Fruit fly (Drosophila melanogaster) whole organism, embryonic: ENCODE data around the gene CG43850.

Experiments used
- B-H2 ChIP-seq: fragments of 200-800 bp; sonication (Bioruptor generic); optimal IDR thresholded peaks from 2 replicates; lab custom pipeline; 2018; ENCODE audit warnings: missing biosample characterization, mild to moderate bottlenecking, missing genetic modification characterization
- Bdp1 ChIP-seq: fragments of 200-800 bp; sonication (Bioruptor generic); optimal IDR thresholded peaks from 3 replicates; lab custom pipeline; 2016; ENCODE audit warnings: missing biosample characterization, missing genetic modification characterization
- CG1024 ChIP-seq: fragments of 200-800 bp; sonication (Bioruptor generic); IDR thresholded peaks from 2 replicates; pipeline ENCODE4 v1.3.6; 2022; ENCODE audit warnings: missing biosample characterization, missing genetic modification characterization
- CG10267 ChIP-seq: fragments of 200-800 bp; sonication (Bioruptor generic); optimal IDR thresholded peaks from 2 replicates; lab custom pipeline; 2018; ENCODE audit warnings: missing biosample characterization, mild to moderate bottlenecking, missing genetic modification characterization, moderate library complexity
- CG10543 ChIP-seq: fragments of 200-800 bp; sonication (Bioruptor generic); optimal IDR thresholded peaks from 3 replicates; lab custom pipeline; 2017; ENCODE audit warnings: missing biosample characterization, mild to moderate bottlenecking, missing genetic modification characterization, moderate library complexity
- CG11456 ChIP-seq: fragments of 200-800 bp; sonication (Bioruptor generic); IDR thresholded peaks from 3 replicates; pipeline ENCODE4 v1.3.6; 2022; ENCODE audit warnings: missing biosample characterization, missing genetic modification characterization
- CG11695 ChIP-seq: fragments of 200-800 bp; sonication (Bioruptor generic); IDR thresholded peaks from 3 replicates; pipeline ENCODE4 v1.3.6; 2022; ENCODE audit warnings: missing biosample characterization, missing genetic modification characterization
- CG13287 ChIP-seq: fragments of 200-800 bp; sonication (Bioruptor generic); IDR thresholded peaks from 2 replicates; pipeline ENCODE4 v1.3.6; 2022; ENCODE audit warnings: missing biosample characterization, missing genetic modification characterization; ENCODE audit not compliant: partially characterized antibody
- CG13775 ChIP-seq: fragments of 200-800 bp; sonication (Bioruptor generic); optimal IDR thresholded peaks from 3 replicates; lab custom pipeline; 2017; ENCODE audit warnings: missing biosample characterization, mild to moderate bottlenecking, missing genetic modification characterization
- CG1647 ChIP-seq: fragments of 200-800 bp; sonication (Bioruptor generic); optimal IDR thresholded peaks from 3 replicates; lab custom pipeline; 2016; ENCODE audit warnings: missing biosample characterization, missing genetic modification characterization
- CG18599 ChIP-seq: fragments of 200-800 bp; sonication (Bioruptor generic); optimal IDR thresholded peaks from 3 replicates; lab custom pipeline; 2017; ENCODE audit warnings: missing biosample characterization, missing genetic modification characterization, mild to moderate bottlenecking, moderate library complexity, missing genetic modification reagents
- CG18764 ChIP-seq: fragments of 200-800 bp; sonication (Bioruptor generic); optimal IDR thresholded peaks from 3 replicates; lab custom pipeline; 2016; ENCODE audit warnings: missing biosample characterization, missing genetic modification characterization
- CG3407 ChIP-seq: fragments of 200-800 bp; sonication (Bioruptor generic); optimal IDR thresholded peaks from 2 replicates; lab custom pipeline; 2018; ENCODE audit warnings: missing biosample characterization, mild to moderate bottlenecking, missing genetic modification characterization
- CG34422 ChIP-seq: fragments of 200-800 bp; sonication (Bioruptor generic); IDR thresholded peaks from 3 replicates; pipeline ENCODE4 v1.3.6; 2022; ENCODE audit warnings: missing biosample characterization, missing genetic modification characterization
- CG3726 ChIP-seq: fragments of 200-800 bp; sonication (Bioruptor generic); IDR thresholded peaks from 3 replicates; pipeline ENCODE4, ENCODE4 v1.3.6; 2022; ENCODE audit warnings: missing biosample characterization, missing genetic modification characterization
- CG6175 ChIP-seq: fragments of 200-800 bp; sonication (Bioruptor generic); IDR thresholded peaks from 3 replicates; pipeline ENCODE4 v1.3.6; 2022; ENCODE audit warnings: missing biosample characterization, missing genetic modification characterization
- CG6683 ChIP-seq: fragments of 200-800 bp; sonication (Bioruptor generic); optimal IDR thresholded peaks from 2 replicates; lab custom pipeline; 2017; ENCODE audit warnings: missing biosample characterization, mild to moderate bottlenecking, missing genetic modification characterization, missing genetic modification reagents
- CG7987 ChIP-seq: fragments of 200-800 bp; sonication (Bioruptor generic); optimal IDR thresholded peaks from 2 replicates; lab custom pipeline; 2018; ENCODE audit warnings: missing biosample characterization, mild to moderate bottlenecking, missing genetic modification characterization, moderate library complexity
- CG8944 ChIP-seq: fragments of 200-800 bp; sonication (Bioruptor generic); optimal IDR thresholded peaks from 3 replicates; lab custom pipeline; 2016; ENCODE audit warnings: missing biosample characterization, missing genetic modification characterization
- D19A ChIP-seq: fragments of 200-800 bp; optimal IDR thresholded peaks from 3 replicates; lab custom pipeline; 2019; ENCODE audit warnings: missing biosample characterization, mild to moderate bottlenecking, missing genetic modification characterization, moderate library complexity
- Dfd ChIP-seq, 2 experiments: fragments of >200 bp; optimal IDR thresholded peaks; 2 replicates each; lab custom pipeline; 2017; ENCODE audit warnings: missing biosample characterization in 2 of 2, missing genetic modification characterization in 2 of 2
- Dp ChIP-seq: fragments of 200-800 bp; sonication (Bioruptor generic); optimal IDR thresholded peaks from 2 replicates; lab custom pipeline; 2018; ENCODE audit warnings: missing biosample characterization, mild to moderate bottlenecking, missing genetic modification characterization, moderate library complexity
- Dref ChIP-seq: fragments of 200-800 bp; sonication (Bioruptor generic); IDR thresholded peaks from 2 replicates; pipeline ENCODE4 v1.3.6; 2022; ENCODE audit warnings: missing biosample characterization, missing genetic modification characterization
- GATAe ChIP-seq: fragments of 200-800 bp; sonication (Bioruptor generic); conservative IDR thresholded peaks from 2 replicates; pipeline ENCODE4 v1.3.6; 2022; ENCODE audit warnings: missing biosample characterization, missing genetic modification characterization
- H15 ChIP-seq: fragments of 200-800 bp; sonication (Bioruptor generic); IDR thresholded peaks from 3 replicates; pipeline ENCODE4 v1.3.6; 2022; ENCODE audit warnings: missing biosample characterization, missing genetic modification characterization
- HLH54F ChIP-seq: fragments of 200-800 bp; sonication (Bioruptor generic); optimal IDR thresholded peaks from 3 replicates; lab custom pipeline; 2016; ENCODE audit warnings: missing biosample characterization, missing genetic modification characterization
- Hr51 ChIP-seq, 2 experiments: fragments of 200-800 bp; sonication (Bioruptor generic); optimal IDR thresholded peaks; 2 replicates in 1 of 2; 3 replicates in 1 of 2; lab custom pipeline; 2016 to 2018; ENCODE audit warnings: missing biosample characterization in 2 of 2, missing genetic modification characterization in 2 of 2, mild to moderate bottlenecking in 1 of 2, moderate library complexity in 1 of 2
- Lim3 ChIP-seq: fragments of 200-800 bp; sonication (Bioruptor generic); IDR thresholded peaks from 2 replicates; pipeline ENCODE4 v1.3.6; 2022; ENCODE audit warnings: missing biosample characterization, missing genetic modification characterization
- MBD-R2 ChIP-seq: fragments of 200-800 bp; sonication (Bioruptor generic); IDR thresholded peaks from 2 replicates; pipeline ENCODE4 v1.3.6; 2022; ENCODE audit warnings: missing biosample characterization, missing genetic modification characterization
- Mad ChIP-seq: fragments of 200-800 bp; sonication (Bioruptor generic); optimal IDR thresholded peaks from 2 replicates; lab custom pipeline; 2016; ENCODE audit warnings: missing biosample characterization, missing genetic modification characterization
- Trl ChIP-seq, 3 experiments: fragments of >200 bp in 2 of 3; fragments of 200-800 bp in 1 of 3; sonication (Bioruptor generic) in 1 of 3; optimal IDR thresholded peaks; 2 replicates in 1 of 3; 3 replicates in 2 of 3; lab custom pipeline; 2016 to 2017; ENCODE audit warnings: missing biosample characterization in 1 of 3, missing genetic modification characterization in 1 of 3
- Xrp1 ChIP-seq: fragments of 200-800 bp; sonication (Bioruptor generic); IDR thresholded peaks from 2 replicates; pipeline ENCODE4 v1.3.6; 2022; ENCODE audit warnings: missing biosample characterization, missing genetic modification characterization
- bigmax ChIP-seq: fragments of 200-800 bp; sonication (Bioruptor generic); optimal IDR thresholded peaks from 2 replicates; lab custom pipeline; 2018; ENCODE audit warnings: missing biosample characterization, mild to moderate bottlenecking, missing genetic modification characterization
- dpn ChIP-seq, 2 experiments: fragments of 200-800 bp; sonication (Bioruptor generic); optimal IDR thresholded peaks; 3 replicates each; lab custom pipeline; 2016; ENCODE audit warnings: missing biosample characterization in 2 of 2, missing genetic modification characterization in 2 of 2
- exex ChIP-seq: fragments of 200-800 bp; sonication (Bioruptor generic); optimal IDR thresholded peaks from 4 replicates; lab custom pipeline; 2018; ENCODE audit warnings: missing biosample characterization, mild to moderate bottlenecking, missing genetic modification characterization, moderate library complexity
- fd96Cb ChIP-seq: fragments of 200-800 bp; sonication (Bioruptor generic); optimal IDR thresholded peaks from 2 replicates; lab custom pipeline; 2018; ENCODE audit warnings: missing biosample characterization, mild to moderate bottlenecking, missing genetic modification characterization, moderate library complexity
- ftz-f1 ChIP-seq: fragments of 200-800 bp; sonication (Bioruptor generic); optimal IDR thresholded peaks from 2 replicates; lab custom pipeline; 2016; ENCODE audit warnings: missing biosample characterization, missing genetic modification characterization
- fu2 ChIP-seq: fragments of 200-800 bp; sonication (Bioruptor generic); optimal IDR thresholded peaks from 2 replicates; lab custom pipeline; 2016; ENCODE audit warnings: missing biosample characterization, missing genetic modification characterization
- grn ChIP-seq: fragments of 200-800 bp; sonication (Bioruptor generic); optimal IDR thresholded peaks from 3 replicates; lab custom pipeline; 2017; ENCODE audit warnings: missing biosample characterization, missing genetic modification characterization
- gro ChIP-seq: fragments of 200-800 bp; sonication (Bioruptor generic); optimal IDR thresholded peaks from 2 replicates; lab custom pipeline; 2016; ENCODE audit warnings: missing biosample characterization, missing genetic modification characterization
- gt ChIP-seq: fragments of 200-800 bp; sonication (Bioruptor generic); IDR thresholded peaks from 2 replicates; pipeline ENCODE4 v1.3.6; 2022; ENCODE audit warnings: missing biosample characterization, missing genetic modification characterization
- lab ChIP-seq: fragments of 200-800 bp; sonication (Bioruptor generic); optimal IDR thresholded peaks from 3 replicates; lab custom pipeline; 2017; ENCODE audit warnings: missing biosample characterization, missing genetic modification characterization, mild to moderate bottlenecking, moderate library complexity, missing genetic modification reagents
- lov ChIP-seq, 2 experiments: fragments of 200-800 bp in 1 of 2; fragments of >200 bp in 1 of 2; sonication (Bioruptor generic) in 1 of 2; IDR thresholded peaks in 1 of 2; optimal IDR thresholded peaks in 1 of 2; 2 replicates in 1 of 2; 3 replicates in 1 of 2; pipeline versions ENCODE4 v1.3.6 to Lab custom; 2017 to 2022; ENCODE audit warnings: missing biosample characterization in 1 of 2, missing genetic modification characterization in 1 of 2
- p53 ChIP-seq: fragments of 200-800 bp; sonication (Bioruptor generic); optimal IDR thresholded peaks from 2 replicates; lab custom pipeline; 2016; ENCODE audit warnings: missing biosample characterization, missing genetic modification characterization
- sima ChIP-seq: fragments of 200-800 bp; sonication (Bioruptor generic); optimal IDR thresholded peaks from 2 replicates; lab custom pipeline; 2016; ENCODE audit warnings: missing biosample characterization, missing genetic modification characterization
- sug ChIP-seq: fragments of 200-800 bp; optimal IDR thresholded peaks from 2 replicates; lab custom pipeline; 2019; ENCODE audit warnings: missing biosample characterization, mild to moderate bottlenecking, missing genetic modification characterization, moderate library complexity
- tin ChIP-seq: fragments of 200-800 bp; sonication (Bioruptor generic); optimal IDR thresholded peaks from 3 replicates; lab custom pipeline; 2016; ENCODE audit warnings: missing biosample characterization, missing genetic modification characterization
- vfl ChIP-seq: fragments of 200-800 bp; sonication (Bioruptor generic); optimal IDR thresholded peaks from 2 replicates; lab custom pipeline; 2016; ENCODE audit warnings: missing biosample characterization, missing genetic modification characterization

CG43850 gene

dm6 chr2L:13436791-13437190 lies 21.6 kb downstream of the CG43850 start (continued):
- TF ChIP-seq CG11456 (no peak), CG1024 (GFP tag; lab: Robert Waterston, UW) (no peak), exex (peak; percentile 99), CG10543 (GFP tag; lab: Kevin White, UChicago) (peak; percentile 12), lov (optimal IDR thresholded peaks at IDR 0.05; lab: Kevin White, UChicago) (no peak), lov (GFP tag; IDR thresholded peaks at IDR 0.05; lab: Robert Waterston, UW) (no peak), CG6175 (GFP tag; lab: Robert Waterston, UW) (0 out of 3 replicates have a peak, but pooled peaks have one; percentile 32), sima (GFP tag; lab: Kevin White, UChicago) (no peak), dpn (GFP tag; optimal IDR thresholded peaks at IDR 0.05; lab: Kevin White, UChicago) (no peak), sug (peak; percentile 94), Dfd (GFP tag; optimal IDR thresholded peaks at IDR 0.05; lab: Kevin White, UChicago) (no peak), lab (GFP tag; lab: Kevin White, UChicago) (peak; percentile 43), Lim3 (GFP tag; lab: Robert Waterston, UW) (peak; percentile 73; the same call in 1 of the 2 replicates), grn (GFP tag; lab: Kevin White, UChicago) (peak; percentile 85), CG3407 (GFP tag; lab: Kevin White, UChicago) (no peak), CG18599 (GFP tag; lab: Kevin White, UChicago) (peak; percentile 26)

dm6 chr2L:13445249-13445846 lies 30.1 kb downstream of the CG43850 start, which contains the start of gene Hacd2:
Hacd2 (minus strand) TSS chr2L:13445651.
- TF ChIP-seq gt (GFP tag; lab: Robert Waterston, UW) (no peak), ftz-f1 (peak; percentile 36), D19A (tag; lab: Kevin White, UChicago) (no peak), fd96Cb (tag; lab: Kevin White, UChicago) (no peak), CG10267 (peak; percentile 94), vfl (peak; percentile 20), B-H2 (GFP tag; lab: Kevin White, UChicago) (peak; percentile 34), Xrp1 (0 out of 2 replicates have a peak, but pooled peaks have one; percentile 14), CG13287 (GFP tag; lab: Robert Waterston, UW) (peak; percentile 74; the same call in 1 of the 2 replicates), Lim3 (GFP tag; lab: Robert Waterston, UW) (no peak), CG3726 (no peak), CG11695 (peak; percentile 50; the same call in 1 of the 3 replicates), H15 (GFP tag; lab: Robert Waterston, UW) (no peak), CG6683 (GFP tag; lab: Kevin White, UChicago) (no peak), p53 (GFP tag; lab: Kevin White, UChicago) (peak; percentile 0), Trl (optimal IDR thresholded peaks at IDR 0.05; lab: Kevin White, UChicago) (no peak), Trl (GFP tag; optimal IDR thresholded peaks at IDR 0.05; lab: Kevin White, UChicago) (peak; percentile 49), HLH54F (GFP tag; lab: Kevin White, UChicago) (peak; percentile 39), Hr51 (GFP tag; optimal IDR thresholded peaks at IDR 0.05; lab: Kevin White, UChicago) (peak; percentile 26 to 68), Dp (GFP tag; lab: Kevin White, UChicago) (peak; percentile 52), tin (GFP tag; lab: Kevin White, UChicago) (peak; percentile 6), GATAe (peak; percentile 41), Dref (GFP tag; lab: Robert Waterston, UW) (peak; percentile 39), gro (GFP tag; lab: Kevin White, UChicago) (peak; percentile 25), CG18764 (peak; percentile 10), MBD-R2 (GFP tag; lab: Robert Waterston, UW) (peak; percentile 94), CG34422 (peak; percentile 51; the same call in 1 of the 3 replicates), CG13775 (GFP tag; lab: Kevin White, UChicago) (no peak), bigmax (GFP tag; lab: Kevin White, UChicago) (peak; percentile 71), Mad (GFP tag; lab: Kevin White, UChicago) (peak; percentile 25), CG1647 (GFP tag; lab: Kevin White, UChicago) (peak; percentile 45), Bdp1 (GFP tag; lab: Kevin White, UChicago) (peak; percentile 1), fu2 (peak; percentile 11), CG7987 (GFP tag; lab: Kevin White, UChicago) (no peak), CG8944 (peak; percentile 17)
